Worm (Caenorhabditis elegans) whole organism, L4 larva: ENCODE measurements around the gene Y51H4A.5.

Source experiments
- D1046.2 ChIP-seq: fragments of 200-800 bp; sonication (Bioruptor generic); IDR thresholded peaks from 2 replicates; pipeline ENCODE4 v1.3.6; 2022; ENCODE audit warnings: missing genetic modification characterization, missing compliant biosample characterization
- F10B5.3 ChIP-seq: sonication (generic microtip); optimal IDR thresholded peaks from 2 replicates; lab custom pipeline; 2016; ENCODE audit warnings: mild to moderate bottlenecking, missing genetic modification characterization, missing compliant biosample characterization
- F37D6.2 ChIP-seq: sonication (generic microtip); optimal IDR thresholded peaks from 2 replicates; lab custom pipeline; 2016; ENCODE audit warnings: mild to moderate bottlenecking, missing genetic modification characterization, missing compliant biosample characterization
- T20F7.1 ChIP-seq: fragments of 200-800 bp; sonication (Bioruptor generic); optimal IDR thresholded peaks from 2 replicates; lab custom pipeline; 2018; ENCODE audit warnings: mild to moderate bottlenecking, missing genetic modification characterization, missing compliant biosample characterization
- T26A8.4 ChIP-seq: fragments of 200-800 bp; sonication (Bioruptor generic); IDR thresholded peaks from 2 replicates; pipeline ENCODE4 v1.3.6; 2022; ENCODE audit warnings: missing genetic modification characterization, missing compliant biosample characterization
- ZK337.2 ChIP-seq: fragments of 200-800 bp; sonication (Bioruptor generic); IDR thresholded peaks from 2 replicates; pipeline ENCODE4 v1.3.6; 2022; ENCODE audit warnings: missing genetic modification reagents, missing genetic modification characterization, missing compliant biosample characterization
- ZK546.5 ChIP-seq, 2 experiments: sonication (generic microtip); optimal IDR thresholded peaks; 2 replicates each; lab custom pipeline; 2017; ENCODE audit warnings: missing biosample characterization in 2 of 2, missing genetic modification characterization in 2 of 2
- aha-1 ChIP-seq: fragments of 150-350 bp; peaks from one replicate; lab custom pipeline; 2014; ENCODE audit warnings: missing biosample characterization, missing genetic modification characterization
- ceh-82 ChIP-seq: sonication (generic microtip); optimal IDR thresholded peaks from 2 replicates; lab custom pipeline; 2017; ENCODE audit warnings: missing biosample characterization, missing genetic modification characterization
- ces-1 ChIP-seq: fragments of 150-350 bp; sonication (generic microtip); optimal IDR thresholded peaks from 4 replicates; lab custom pipeline; 2014; ENCODE audit warnings: missing biosample characterization, missing genetic modification reagents, missing genetic modification characterization
- ctbp-1 ChIP-seq: fragments of 200-800 bp; sonication (Bioruptor generic); IDR thresholded peaks from 2 replicates; pipeline ENCODE4 v1.3.6; 2022; ENCODE audit warnings: missing genetic modification reagents, missing genetic modification characterization, missing compliant biosample characterization
- dmd-8 ChIP-seq: fragments of 200-800 bp; sonication (Bioruptor generic); IDR thresholded peaks from 2 replicates; pipeline ENCODE4 v1.3.6; 2022; ENCODE audit warnings: missing genetic modification characterization, missing compliant biosample characterization
- dmd-9 ChIP-seq: fragments of 200-800 bp; sonication (Bioruptor generic); IDR thresholded peaks from 2 replicates; pipeline ENCODE4 v1.3.6; 2022; ENCODE audit warnings: missing genetic modification reagents, missing genetic modification characterization, missing compliant biosample characterization
- dpl-1 ChIP-seq: fragments of 150-350 bp; optimal IDR thresholded peaks from 2 replicates; lab custom pipeline; 2014; ENCODE audit warnings: missing biosample characterization, missing genetic modification reagents, missing genetic modification characterization
- duxl-1 ChIP-seq: sonication (generic microtip); optimal IDR thresholded peaks from 2 replicates; lab custom pipeline; 2016; ENCODE audit warnings: mild to moderate bottlenecking, missing genetic modification characterization, moderate library complexity, missing compliant biosample characterization; ENCODE audit not compliant: poor library complexity
- dve-1 ChIP-seq: sonication (generic microtip); optimal IDR thresholded peaks from 2 replicates; lab custom pipeline; 2017; ENCODE audit warnings: antibody characterized with exemption, mild to moderate bottlenecking, missing genetic modification characterization, missing compliant biosample characterization; ENCODE audit not compliant: insufficient read depth
- egl-43 ChIP-seq: fragments of 200-800 bp; sonication (Bioruptor generic); IDR thresholded peaks from 2 replicates; pipeline ENCODE4 v1.3.6; 2022; ENCODE audit warnings: missing genetic modification reagents, missing genetic modification characterization, missing compliant biosample characterization
- fkh-10 ChIP-seq: fragments of 150-350 bp; optimal IDR thresholded peaks from 2 replicates; lab custom pipeline; 2014; ENCODE audit warnings: missing biosample characterization, missing genetic modification reagents, missing genetic modification characterization
- fos-1 ChIP-seq: fragments of 150-350 bp; optimal IDR thresholded peaks from 2 replicates; lab custom pipeline; 2014; ENCODE audit warnings: missing biosample characterization, missing genetic modification characterization
- gei-8 ChIP-seq: fragments of 200-800 bp; sonication (Bioruptor generic); optimal IDR thresholded peaks from 2 replicates; lab custom pipeline; 2018; ENCODE audit warnings: mild to moderate bottlenecking, missing genetic modification characterization, missing compliant biosample characterization
- hlh-11 ChIP-seq: fragments of 200-800 bp; sonication (Bioruptor generic); optimal IDR thresholded peaks from 2 replicates; lab custom pipeline; 2018; ENCODE audit warnings: mild to moderate bottlenecking, missing genetic modification characterization, missing compliant biosample characterization
- hlh-30 ChIP-seq: sonication (generic microtip); optimal IDR thresholded peaks from 2 replicates; lab custom pipeline; 2017; ENCODE audit warnings: antibody characterized with exemption, mild to moderate bottlenecking, missing genetic modification characterization, missing compliant biosample characterization; ENCODE audit not compliant: insufficient read depth
- hmg-1.1 ChIP-seq: fragments of 200-800 bp; sonication (Bioruptor generic); IDR thresholded peaks from 2 replicates; pipeline ENCODE4 v1.3.6; 2022; ENCODE audit warnings: missing genetic modification reagents, missing genetic modification characterization, missing compliant biosample characterization
- jun-1 ChIP-seq: fragments of 150-350 bp; optimal IDR thresholded peaks from 2 replicates; lab custom pipeline; 2014; ENCODE audit warnings: missing biosample characterization, missing genetic modification reagents, missing genetic modification characterization
- lim-7 ChIP-seq: fragments of 200-800 bp; sonication (Bioruptor generic); IDR thresholded peaks from 2 replicates; pipeline ENCODE4 v1.3.6; 2022; ENCODE audit warnings: missing genetic modification characterization, missing compliant biosample characterization
- lin-13 ChIP-seq: fragments of 150-350 bp; optimal IDR thresholded peaks from 2 replicates; lab custom pipeline; 2014; ENCODE audit warnings: missing biosample characterization, missing genetic modification reagents, missing genetic modification characterization
- lin-38 ChIP-seq: fragments of 200-800 bp; sonication (Bioruptor generic); IDR thresholded peaks from 2 replicates; pipeline ENCODE4 v1.3.6; 2022; ENCODE audit warnings: missing genetic modification reagents, missing genetic modification characterization, missing compliant biosample characterization
- madf-9 ChIP-seq: fragments of 200-800 bp; sonication (Bioruptor generic); conservative IDR thresholded peaks from 2 replicates; pipeline ENCODE4 v1.3.6; 2022; ENCODE audit warnings: missing genetic modification reagents, missing genetic modification characterization, missing compliant biosample characterization
- mep-1 ChIP-seq: fragments of 150-350 bp; sonication (generic microtip); optimal IDR thresholded peaks from 3 replicates; lab custom pipeline; 2014; ENCODE audit warnings: missing biosample characterization, missing genetic modification characterization
- mes-2 ChIP-seq: sonication (generic microtip); optimal IDR thresholded peaks from 2 replicates; lab custom pipeline; 2016; ENCODE audit warnings: missing genotype, mild to moderate bottlenecking, missing genetic modification characterization, missing compliant biosample characterization; ENCODE audit not compliant: poor library complexity, severe bottlenecking
- mxl-3 ChIP-seq: fragments of 200-800 bp; sonication (Bioruptor generic); optimal IDR thresholded peaks from 2 replicates; lab custom pipeline; 2018; ENCODE audit warnings: mild to moderate bottlenecking, missing genetic modification characterization, missing compliant biosample characterization
- nhr-10 ChIP-seq: fragments of 150-350 bp; optimal IDR thresholded peaks from 2 replicates; lab custom pipeline; 2014; ENCODE audit warnings: missing biosample characterization, missing genetic modification characterization
- nhr-11 ChIP-seq: fragments of 150-350 bp; optimal IDR thresholded peaks from 2 replicates; lab custom pipeline; 2014; ENCODE audit warnings: missing biosample characterization, missing genetic modification characterization
- nhr-25 ChIP-seq: sonication (generic microtip); optimal IDR thresholded peaks from 2 replicates; lab custom pipeline; 2017; ENCODE audit warnings: missing genetic modification characterization, mild to moderate bottlenecking, missing compliant biosample characterization, antibody characterized with exemption, moderate library complexity, borderline replicate concordance; ENCODE audit not compliant: insufficient read depth
- nhr-48 ChIP-seq: sonication (generic microtip); optimal IDR thresholded peaks from 2 replicates; lab custom pipeline; 2016; ENCODE audit warnings: mild to moderate bottlenecking, missing genetic modification characterization, missing compliant biosample characterization
- nhr-76 ChIP-seq: fragments of 150-350 bp; optimal IDR thresholded peaks from 2 replicates; lab custom pipeline; 2014; ENCODE audit warnings: missing biosample characterization, missing genetic modification characterization
- nhr-77 ChIP-seq: fragments of 150-350 bp; optimal IDR thresholded peaks from 2 replicates; lab custom pipeline; 2014; ENCODE audit warnings: missing biosample characterization, missing genetic modification characterization
- php-3 ChIP-seq: fragments of 200-800 bp; sonication (Bioruptor generic); IDR thresholded peaks from 2 replicates; pipeline ENCODE4 v1.3.6; 2022; ENCODE audit warnings: missing genetic modification reagents, missing genetic modification characterization, missing compliant biosample characterization
- pqm-1 ChIP-seq: sonication (generic microtip); optimal IDR thresholded peaks from 2 replicates; lab custom pipeline; 2017; ENCODE audit warnings: missing biosample characterization, missing genetic modification characterization
- rbr-2 ChIP-seq: sonication (generic microtip); optimal IDR thresholded peaks from 2 replicates; lab custom pipeline; 2016; ENCODE audit warnings: missing genotype, missing genetic modification characterization, missing compliant biosample characterization
- saeg-2 ChIP-seq: fragments of 200-800 bp; sonication (Bioruptor generic); IDR thresholded peaks from 2 replicates; pipeline ENCODE4 v1.3.6; 2022; ENCODE audit warnings: missing genetic modification reagents, missing genetic modification characterization, missing compliant biosample characterization
- set-16 ChIP-seq: fragments of 200-800 bp; sonication (Bioruptor generic); IDR thresholded peaks from 2 replicates; pipeline ENCODE4 v1.3.6; 2022; ENCODE audit warnings: missing genetic modification reagents, missing genetic modification characterization, missing compliant biosample characterization
- skn-1 ChIP-seq: fragments of 150-350 bp; optimal IDR thresholded peaks from 2 replicates; lab custom pipeline; 2014; ENCODE audit warnings: missing biosample characterization, missing genetic modification characterization
- spr-1 ChIP-seq: sonication (generic microtip); optimal IDR thresholded peaks from 2 replicates; lab custom pipeline; 2016; ENCODE audit warnings: mild to moderate bottlenecking, missing genetic modification characterization, missing compliant biosample characterization
- unc-39 ChIP-seq: sonication (generic microtip); optimal IDR thresholded peaks from 2 replicates; lab custom pipeline; 2017; ENCODE audit warnings: missing biosample characterization, missing genetic modification characterization
- unc-62 ChIP-seq, 3 experiments: fragments of 150-350 bp in 1 of 3; sonication (generic microtip); optimal IDR thresholded peaks in 2 of 3; peaks in 1 of 3; 1 replicate in 1 of 3; 2 replicates in 2 of 3; lab custom pipeline; 2014 to 2017; ENCODE audit warnings: missing biosample characterization in 3 of 3, missing genetic modification characterization in 3 of 3, missing genetic modification reagents in 3 of 3, missing genotype in 1 of 3
- zfp-3 ChIP-seq: fragments of 200-800 bp; sonication (Bioruptor generic); conservative IDR thresholded peaks from 2 replicates; pipeline ENCODE4 v1.3.6; 2022; ENCODE audit warnings: missing genetic modification reagents, missing genetic modification characterization, missing compliant biosample characterization
- zip-11 ChIP-seq: fragments of 200-800 bp; sonication (Bioruptor generic); IDR thresholded peaks from 2 replicates; pipeline ENCODE4 v1.3.6; 2022; ENCODE audit warnings: missing genetic modification characterization, missing compliant biosample characterization

The Y51H4A.5 gene

ce11 chrIV:16492327-16492726 lies 33.6 kb downstream of the Y51H4A.5 start (continued):
- TF ChIP-seq mxl-3 (GFP tag; lab: Kevin White, UChicago) (peak; percentile 64), saeg-2 (GFP tag; lab: Robert Waterston, UW) (0 out of 2 replicates have a peak, but pooled peaks have one; percentile 32), php-3 (GFP tag; lab: Robert Waterston, UW) (no peak), dpl-1 (GFP tag; lab: Kevin White, UChicago) (peak; percentile 51), spr-1 (tag; lab: Kevin White, UChicago) (peak; percentile 87), ZK337.2 (GFP tag; lab: Robert Waterston, UW) (0 out of 2 replicates have a peak, but pooled peaks have one; percentile 6), zip-11 (GFP tag; lab: Robert Waterston, UW) (no peak), nhr-48 (tag; lab: Kevin White, UChicago) (peak; percentile 76), D1046.2 (GFP tag; lab: Robert Waterston, UW) (no peak), F10B5.3 (tag; lab: Kevin White, UChicago) (peak; percentile 41), nhr-25 (tag; lab: Kevin White, UChicago) (peak; percentile 78), jun-1 (tag; lab: Kevin White, UChicago) (no peak), nhr-77 (tag; lab: Kevin White, UChicago) (peak; percentile 71), unc-62 (GFP tag; optimal IDR thresholded peaks at IDR 0.05 in 1 of 2; lab: Kevin White, UChicago) (peak in 1 of 2 experiments; percentile 18), unc-62 (tag; optimal IDR thresholded peaks at IDR 0.05; lab: Kevin White, UChicago) (no peak), mep-1 (tag; lab: Kevin White, UChicago) (peak; percentile 93), dmd-9 (GFP tag; lab: Robert Waterston, UW) (peak; percentile 80), nhr-10 (tag; lab: Kevin White, UChicago) (peak; percentile 18), ZK546.5 (tag; optimal IDR thresholded peaks at IDR 0.05; lab: Kevin White, UChicago) (no peak), madf-9 (GFP tag; lab: Robert Waterston, UW) (peak; percentile 92), lim-7 (GFP tag; lab: Robert Waterston, UW) (0 out of 2 replicates have a peak, but pooled peaks have one; percentile 32), nhr-76 (tag; lab: Kevin White, UChicago) (no peak), F37D6.2 (peak; percentile 75), fkh-10 (peak; percentile 31), dmd-8 (GFP tag; lab: Robert Waterston, UW) (no peak), T26A8.4 (GFP tag; lab: Robert Waterston, UW) (0 out of 2 replicates have a peak, but pooled peaks have one; percentile 61), duxl-1 (peak; percentile 41), skn-1 (tag; lab: Kevin White, UChicago) (no peak), hlh-11 (peak; percentile 95), aha-1 (tag; lab: Kevin White, UChicago) (peak; percentile 86), nhr-11 (tag; lab: Kevin White, UChicago) (peak; percentile 57), rbr-2 (peak; percentile 93), dve-1 (tag; lab: Kevin White, UChicago) (peak; percentile 94), ces-1 (GFP tag; lab: Kevin White, UChicago) (no peak), gei-8 (peak; percentile 7), ctbp-1 (GFP tag; lab: Robert Waterston, UW) (peak; percentile 84), pqm-1 (no peak), unc-39 (tag; lab: Kevin White, UChicago) (no peak), fos-1 (tag; lab: Kevin White, UChicago) (no peak), hmg-1.1 (GFP tag; lab: Robert Waterston, UW) (peak; percentile 92)

DNA sequence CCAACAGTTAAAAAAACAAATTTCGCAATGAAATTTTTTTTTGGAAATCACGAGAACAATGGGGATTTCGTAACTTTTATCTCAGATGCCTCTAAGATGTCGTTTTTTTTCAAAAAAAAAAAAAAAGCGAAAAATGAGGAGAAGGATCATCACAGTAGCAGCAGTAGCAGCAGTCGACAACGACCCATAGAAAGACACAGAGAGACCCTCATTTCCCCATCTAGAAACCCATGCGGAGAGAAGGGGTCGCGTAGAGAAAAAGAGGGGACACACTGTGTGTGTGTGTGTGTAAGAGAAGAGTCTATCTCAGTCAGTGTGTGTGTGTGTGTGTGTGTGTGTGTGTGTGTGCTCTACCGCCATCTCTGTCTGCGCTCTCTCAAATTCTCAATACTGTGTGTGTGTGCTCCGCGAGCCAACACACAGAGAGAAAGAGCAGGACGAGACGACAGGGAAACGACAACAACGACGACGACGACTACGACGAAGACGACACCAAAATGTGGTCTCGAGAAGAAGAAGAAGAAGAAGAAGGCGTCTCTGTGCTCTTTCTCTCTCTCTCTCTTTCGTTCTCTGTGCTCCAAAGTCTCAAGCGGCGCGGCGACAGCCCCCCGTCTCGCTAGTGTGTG lies 34.4 kb downstream of the Y51H4A.5 start:
- TF ChIP-seq hlh-11 (peak; percentile 82), T20F7.1 (GFP tag; lab: Kevin White, UChicago) (no peak), ceh-82 (tag; lab: Kevin White, UChicago) (no peak), T26A8.4 (GFP tag; lab: Robert Waterston, UW) (peak; percentile 26; the same call in 1 of the 2 replicates), hlh-30 (peak; percentile 75), lin-38 (GFP tag; lab: Robert Waterston, UW) (peak; percentile 48), zfp-3 (GFP tag; lab: Robert Waterston, UW) (0 out of 2 replicates have a peak, but pooled peaks have one; percentile 40), set-16 (GFP tag; lab: Robert Waterston, UW) (peak; percentile 33; the same call in 1 of the 2 replicates), hmg-1.1 (GFP tag; lab: Robert Waterston, UW) (peak; percentile 90), dve-1 (tag; lab: Kevin White, UChicago) (peak; percentile 81), dmd-9 (GFP tag; lab: Robert Waterston, UW) (no peak), mes-2 (tag; lab: Kevin White, UChicago) (peak; percentile 66), lin-13 (peak; percentile 85), egl-43 (GFP tag; lab: Robert Waterston, UW) (peak; percentile 44; the same call in 1 of the 2 replicates)
